Worm (Caenorhabditis elegans) whole organism, L2 larva: ENCODE results near the gene col-14.

Source experiments
- elt-3 ChIP-seq: sonication (generic microtip); optimal IDR thresholded peaks from 2 replicates; lab custom pipeline; 2017; ENCODE audit warnings: missing biosample characterization, missing genetic modification characterization
- fos-1 ChIP-seq: fragments of 150-350 bp; optimal IDR thresholded peaks from 2 replicates; lab custom pipeline; 2014; ENCODE audit warnings: missing biosample characterization, missing genetic modification characterization
- lin-39 ChIP-seq: fragments of 150-350 bp; optimal IDR thresholded peaks from 2 replicates; lab custom pipeline; 2014; ENCODE audit warnings: missing biosample characterization, missing genetic modification reagents, missing genetic modification characterization
- skn-1 ChIP-seq: sonication (generic microtip); optimal IDR thresholded peaks from 2 replicates; lab custom pipeline; 2017; ENCODE audit warnings: missing biosample characterization, missing genetic modification characterization
- zag-1 ChIP-seq: fragments of 150-350 bp; optimal IDR thresholded peaks from 2 replicates; lab custom pipeline; 2014; ENCODE audit warnings: missing biosample characterization, missing genetic modification characterization

- peak; percentile 36 for TF ChIP-seq zag-1 (tag; lab: Kevin White, UChicago)
- TF ChIP-seq elt-3, result no peak
- peak; percentile 66 for TF ChIP-seq skn-1 (tag; lab: Kevin White, UChicago)
- peak; percentile 55 for TF ChIP-seq lin-39
- peak; percentile 39 for TF ChIP-seq fos-1 (tag; lab: Kevin White, UChicago)
Measured at ce11 chrIV:7790801-7791588, 37.8 kb downstream of the col-14 start, which contains the start of gene rsp-6.
